Worm (Caenorhabditis elegans) whole organism, young adult: ENCODE data around the gene ugt-36.

Experiments
- F23B12.7 ChIP-seq: sonication (generic microtip); optimal IDR thresholded peaks from 2 replicates; lab custom pipeline; 2017; ENCODE audit warnings: missing genetic modification characterization, mild to moderate bottlenecking, missing compliant biosample characterization, antibody characterized with exemption, moderate library complexity; ENCODE audit not compliant: insufficient read depth
- F57C9.4 ChIP-seq: sonication (generic microtip); optimal IDR thresholded peaks from 2 replicates; lab custom pipeline; 2017; ENCODE audit warnings: mild to moderate bottlenecking, missing genetic modification characterization, missing compliant biosample characterization
- lag-1 ChIP-seq: fragments of 200-800 bp; sonication (Bioruptor generic); IDR thresholded peaks from 2 replicates; pipeline ENCODE4 v1.3.6; 2022; ENCODE audit warnings: missing genetic modification reagents, missing genetic modification characterization, missing compliant biosample characterization
- nfyb-1 ChIP-seq: fragments of 200-800 bp; sonication (Bioruptor generic); IDR thresholded peaks from 2 replicates; pipeline ENCODE4 v1.3.6; 2022; ENCODE audit warnings: missing genetic modification reagents, missing genetic modification characterization, missing compliant biosample characterization
- unc-130 ChIP-seq: sonication (generic microtip); optimal IDR thresholded peaks from 2 replicates; lab custom pipeline; 2016; ENCODE audit warnings: missing genetic modification reagents, missing genetic modification characterization, missing compliant biosample characterization
- ztf-26 ChIP-seq: sonication (generic microtip); optimal IDR thresholded peaks from 2 replicates; lab custom pipeline; 2017; ENCODE audit warnings: missing genetic modification characterization, missing compliant biosample characterization

- TF ChIP-seq nfyb-1 (GFP tag; lab: Robert Waterston, UW) (no peak), ztf-26 (no peak), lag-1 (GFP tag; lab: Robert Waterston, UW) (no peak), F23B12.7 (no peak), unc-130 (no peak), F57C9.4 (no peak)
Measured at ce11 chrV:7194818-7195217, 28.0 kb downstream of the ugt-36 start.
